Worm (Caenorhabditis elegans) whole organism, young adult: ENCODE results near the gene K01A2.4.

ENCODE experiments used
- B0261.1 ChIP-seq: sonication (generic microtip); optimal IDR thresholded peaks from 2 replicates; lab custom pipeline; 2016; ENCODE audit warnings: mild to moderate bottlenecking, missing genetic modification characterization, moderate library complexity, missing compliant biosample characterization
- F57C9.4 ChIP-seq: sonication (generic microtip); optimal IDR thresholded peaks from 2 replicates; lab custom pipeline; 2017; ENCODE audit warnings: mild to moderate bottlenecking, missing genetic modification characterization, missing compliant biosample characterization
- Y67H2A.10 ChIP-seq: fragments of 200-800 bp; sonication (Bioruptor generic); conservative IDR thresholded peaks from 2 replicates; pipeline ENCODE4 v1.3.6; 2022; ENCODE audit warnings: missing genetic modification reagents, missing genetic modification characterization, missing compliant biosample characterization
- ZK185.1 ChIP-seq: sonication (generic microtip); optimal IDR thresholded peaks from 2 replicates; lab custom pipeline; 2016; ENCODE audit warnings: mild to moderate bottlenecking, missing genetic modification characterization, missing compliant biosample characterization; ENCODE audit not compliant: poor library complexity, severe bottlenecking
- ama-1 ChIP-seq, 3 experiments: fragments of 150-350 bp in 1 of 3; sonication (generic microtip) in 2 of 3; optimal IDR thresholded peaks; 2 replicates each; lab custom pipeline; 2014 to 2018; ENCODE audit warnings: missing biosample characterization in 2 of 3, missing genetic modification characterization in 2 of 3, missing genetic modification reagents in 2 of 3
- ccch-3 ChIP-seq: fragments of 200-800 bp; sonication (Bioruptor generic); optimal IDR thresholded peaks from 2 replicates; lab custom pipeline; 2018; ENCODE audit warnings: mild to moderate bottlenecking, missing genetic modification characterization, missing compliant biosample characterization
- ceh-40 ChIP-seq: fragments of 200-800 bp; sonication (Bioruptor generic); IDR thresholded peaks from 2 replicates; pipeline ENCODE4 v1.3.6; 2022; ENCODE audit warnings: missing genetic modification characterization, missing compliant biosample characterization
- ceh-58 ChIP-seq: fragments of 200-800 bp; sonication (Bioruptor generic); IDR thresholded peaks from 2 replicates; pipeline ENCODE4 v1.3.6; 2022; ENCODE audit warnings: missing genetic modification characterization, missing compliant biosample characterization
- ceh-91 ChIP-seq: fragments of 200-800 bp; sonication (Bioruptor generic); IDR thresholded peaks from 2 replicates; pipeline ENCODE4 v1.3.6; 2022; ENCODE audit warnings: missing genetic modification reagents, missing genetic modification characterization, missing compliant biosample characterization
- dox-1 ChIP-seq: fragments of 200-800 bp; sonication (Bioruptor generic); IDR thresholded peaks from 2 replicates; pipeline ENCODE4 v1.3.6; 2022; ENCODE audit warnings: missing genetic modification reagents, missing genetic modification characterization, missing compliant biosample characterization
- egl-18 ChIP-seq: fragments of 200-800 bp; sonication (Bioruptor generic); IDR thresholded peaks from 2 replicates; pipeline ENCODE4 v1.3.6; 2022; ENCODE audit warnings: missing genetic modification reagents, missing genetic modification characterization, missing compliant biosample characterization
- ekl-4 ChIP-seq: fragments of 200-800 bp; sonication (Bioruptor generic); IDR thresholded peaks from 2 replicates; pipeline ENCODE4 v1.3.6; 2022; ENCODE audit warnings: missing genetic modification reagents, missing genetic modification characterization, missing compliant biosample characterization
- fkh-3 ChIP-seq: sonication (generic microtip); optimal IDR thresholded peaks from 2 replicates; lab custom pipeline; 2016; ENCODE audit warnings: mild to moderate bottlenecking, missing genetic modification characterization, missing compliant biosample characterization
- gei-17 ChIP-seq: fragments of 200-800 bp; sonication (Bioruptor generic); optimal IDR thresholded peaks from 2 replicates; lab custom pipeline; 2018; ENCODE audit warnings: mild to moderate bottlenecking, missing genetic modification characterization, missing compliant biosample characterization
- hmg-1.2 ChIP-seq: fragments of 200-800 bp; sonication (Bioruptor generic); IDR thresholded peaks from 2 replicates; pipeline ENCODE4 v1.3.6; 2022; ENCODE audit warnings: missing genetic modification reagents, missing genetic modification characterization, missing compliant biosample characterization
- let-526 ChIP-seq: fragments of 200-800 bp; sonication (Bioruptor generic); IDR thresholded peaks from 2 replicates; pipeline ENCODE4 v1.3.6; 2022; ENCODE audit warnings: missing genetic modification reagents, missing genetic modification characterization, missing compliant biosample characterization
- lin-26 ChIP-seq: fragments of 200-800 bp; sonication (Bioruptor generic); IDR thresholded peaks from 2 replicates; pipeline ENCODE4 v1.3.6; 2022; ENCODE audit warnings: missing genetic modification reagents, missing genetic modification characterization, missing compliant biosample characterization
- lsy-27 ChIP-seq: sonication (generic microtip); optimal IDR thresholded peaks from 2 replicates; lab custom pipeline; 2017; ENCODE audit warnings: missing genetic modification characterization, mild to moderate bottlenecking, missing compliant biosample characterization, antibody characterized with exemption, missing genotype, borderline replicate concordance; ENCODE audit not compliant: insufficient read depth
- madf-10 ChIP-seq: sonication (generic microtip); optimal IDR thresholded peaks from 2 replicates; lab custom pipeline; 2016; ENCODE audit warnings: mild to moderate bottlenecking, missing genetic modification characterization, missing compliant biosample characterization
- madf-6 ChIP-seq: fragments of 200-800 bp; sonication (Bioruptor generic); IDR thresholded peaks from 2 replicates; pipeline ENCODE4 v1.3.6; 2022; ENCODE audit warnings: missing genetic modification reagents, missing genetic modification characterization, missing compliant biosample characterization
- mcd-1 ChIP-seq: fragments of 200-800 bp; sonication (Bioruptor generic); IDR thresholded peaks from 2 replicates; pipeline ENCODE4 v1.3.6; 2022; ENCODE audit warnings: missing genetic modification reagents, missing genetic modification characterization, missing compliant biosample characterization
- mel-28 ChIP-seq: sonication (generic microtip); optimal IDR thresholded peaks from 2 replicates; lab custom pipeline; 2016; ENCODE audit warnings: borderline replicate concordance, mild to moderate bottlenecking, missing genetic modification characterization, missing compliant biosample characterization
- nhr-27 ChIP-seq: fragments of 200-800 bp; sonication (Bioruptor generic); optimal IDR thresholded peaks from 2 replicates; lab custom pipeline; 2018; ENCODE audit warnings: mild to moderate bottlenecking, missing genetic modification characterization, moderate library complexity, missing compliant biosample characterization
- nhr-80 ChIP-seq: sonication (generic microtip); optimal IDR thresholded peaks from 2 replicates; lab custom pipeline; 2016; ENCODE audit warnings: missing genetic modification characterization, missing compliant biosample characterization
- nhr-90 ChIP-seq: sonication (generic microtip); optimal IDR thresholded peaks from 2 replicates; lab custom pipeline; 2016; ENCODE audit warnings: missing genotype, mild to moderate bottlenecking, missing genetic modification characterization, missing compliant biosample characterization
- pbrm-1 ChIP-seq: fragments of 200-800 bp; sonication (Bioruptor generic); IDR thresholded peaks from 2 replicates; pipeline ENCODE4 v1.3.6; 2022; ENCODE audit warnings: missing genetic modification reagents, missing genetic modification characterization, missing compliant biosample characterization
- rec-8 ChIP-seq, 2 experiments: sonication (generic microtip); optimal IDR thresholded peaks; 2 replicates each; lab custom pipeline; 2016; ENCODE audit warnings: mild to moderate bottlenecking in 2 of 2, missing genetic modification characterization in 2 of 2, missing genetic modification reagents in 2 of 2, missing genotype in 2 of 2, missing biosample characterization in 1 of 2, missing compliant biosample characterization in 1 of 2, moderate library complexity in 1 of 2
- sea-2 ChIP-seq: fragments of 200-800 bp; sonication (Bioruptor generic); IDR thresholded peaks from 2 replicates; pipeline ENCODE4 v1.3.6; 2022; ENCODE audit warnings: missing genetic modification characterization, missing compliant biosample characterization
- snpc-3.4 ChIP-seq: sonication (generic microtip); optimal IDR thresholded peaks from 2 replicates; lab custom pipeline; 2017; ENCODE audit warnings: missing genetic modification characterization, mild to moderate bottlenecking, missing compliant biosample characterization, antibody characterized with exemption, moderate library complexity, missing genotype, missing genetic modification reagents
- snpc-4 ChIP-seq, 5 experiments: fragments of 150-350 bp in 1 of 5; sonication (generic microtip) in 4 of 5; optimal IDR thresholded peaks; 2 replicates each; lab custom pipeline; 2014 to 2018; ENCODE audit warnings: missing genetic modification characterization in 5 of 5, missing biosample characterization in 3 of 5, antibody characterized with exemption in 2 of 5, mild to moderate bottlenecking in 2 of 5, missing compliant biosample characterization in 2 of 5, missing genotype in 2 of 5, moderate library complexity in 2 of 5, missing genetic modification reagents in 1 of 5
- sptf-2 ChIP-seq: fragments of 200-800 bp; sonication (Bioruptor generic); optimal IDR thresholded peaks from 2 replicates; lab custom pipeline; 2018; ENCODE audit warnings: mild to moderate bottlenecking, missing genetic modification characterization, missing compliant biosample characterization
- ztf-26 ChIP-seq: sonication (generic microtip); optimal IDR thresholded peaks from 2 replicates; lab custom pipeline; 2017; ENCODE audit warnings: missing genetic modification characterization, missing compliant biosample characterization

K01A2.4 gene

ce11 chrII:334828-335227 is 27.6 kb downstream of the K01A2.4 start:
- TF ChIP-seq mcd-1 (GFP tag; lab: Robert Waterston, UW), result no peak

DNA sequence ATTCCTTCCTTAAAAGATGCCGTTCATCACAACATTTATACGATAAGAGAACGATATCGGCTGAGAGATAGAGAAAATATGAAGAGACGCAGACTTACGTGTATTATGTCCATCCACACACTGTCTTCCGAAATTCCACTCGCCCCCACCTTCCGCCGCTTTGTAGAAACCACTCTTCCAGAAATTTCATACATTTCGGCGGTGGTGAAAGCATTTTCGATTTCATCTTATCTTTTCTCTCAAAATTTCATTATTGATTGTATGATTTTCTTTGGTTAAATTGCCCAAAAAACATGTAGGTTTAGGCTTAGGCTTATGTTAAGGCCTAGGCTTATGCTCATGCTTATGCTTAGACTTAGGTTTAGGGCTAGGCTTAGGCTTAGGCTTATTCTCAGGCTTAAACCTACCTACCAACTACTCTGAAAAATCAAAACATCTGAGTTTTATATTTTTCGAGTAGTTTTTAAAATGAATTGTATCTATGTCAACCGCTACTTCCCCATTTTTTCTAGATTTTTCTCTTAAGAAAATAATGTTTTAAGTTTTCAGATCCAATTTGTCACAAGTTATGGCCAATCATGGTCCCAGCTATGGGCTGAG is 30.1 kb downstream of the K01A2.4 start, which contains the start of gene cpn-2:
Gene cpn-2, plus strand, starts transcription at position 550 of the 600 bp plus-strand sequence.
- TF ChIP-seq lin-26 (GFP tag; lab: Robert Waterston, UW) (no peak), pbrm-1 (GFP tag; lab: Robert Waterston, UW) (no peak), madf-6 (GFP tag; lab: Robert Waterston, UW) (no peak), let-526 (no peak), ama-1 (optimal IDR thresholded peaks at IDR 0.05; lab: Kevin White, UChicago) (no peak), ama-1 (GFP tag; optimal IDR thresholded peaks at IDR 0.05; lab: Kevin White, UChicago) (no peak), mcd-1 (GFP tag; lab: Robert Waterston, UW) (no peak), gei-17 (GFP tag; lab: Kevin White, UChicago) (no peak), sptf-2 (GFP tag; lab: Kevin White, UChicago) (no peak), lsy-27 (tag; lab: Kevin White, UChicago) (no peak), B0261.1 (tag; lab: Kevin White, UChicago) (no peak), ceh-58 (no peak), sea-2 (no peak), dox-1 (no peak), ccch-3 (GFP tag; lab: Kevin White, UChicago) (no peak), fkh-3 (tag; lab: Kevin White, UChicago) (no peak), egl-18 (GFP tag; lab: Robert Waterston, UW) (no peak)

DNA sequence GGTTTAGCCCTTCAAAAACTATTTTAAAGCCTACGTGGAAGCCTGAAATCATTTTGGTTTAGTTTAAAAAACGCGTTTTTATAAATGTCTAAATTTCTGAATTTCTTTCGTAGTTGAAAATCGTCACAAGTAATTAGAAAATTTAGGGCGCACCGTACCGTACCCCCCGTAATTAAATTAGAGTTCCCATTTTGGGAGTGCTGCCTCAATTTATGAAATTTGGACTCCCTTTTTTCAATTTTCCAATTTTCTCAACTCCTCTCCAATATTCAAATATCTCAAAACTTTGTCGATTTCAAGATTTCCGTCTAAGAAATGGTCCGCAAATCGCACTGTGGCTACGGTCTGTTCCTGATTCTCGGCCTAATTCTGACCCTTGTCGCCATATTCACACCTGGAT is 33.0 kb downstream of the K01A2.4 start, which contains the start of gene clc-31:
Gene clc-31, plus strand, starts transcription at position 301 of the 400 bp plus-strand sequence.
- no peak for TF ChIP-seq F57C9.4 (tag; lab: Kevin White, UChicago)
- TF ChIP-seq, all 124 proteins: peak for 0

ce11 chrII:340714-341113 is 33.5 kb downstream of the K01A2.4 start:
- TF ChIP-seq ekl-4 (no peak), ZK185.1 (no peak), ceh-40 (GFP tag; lab: Robert Waterston, UW) (no peak), ceh-58 (no peak), nhr-27 (tag; lab: Kevin White, UChicago) (no peak), nhr-80 (tag; lab: Kevin White, UChicago) (no peak), snpc-4 (GFP tag; optimal IDR thresholded peaks at IDR 0.05; lab: Kevin White, UChicago) (no peak), snpc-4 (tag; optimal IDR thresholded peaks at IDR 0.05; lab: Kevin White, UChicago) (no peak), snpc-3.4 (no peak), rec-8 (tag; optimal IDR thresholded peaks at IDR 0.05; lab: Kevin White, UChicago) (no peak), hmg-1.2 (GFP tag; lab: Robert Waterston, UW) (no peak), ztf-26 (tag; lab: Kevin White, UChicago) (no peak), mel-28 (tag; lab: Kevin White, UChicago) (no peak), nhr-90 (tag; lab: Kevin White, UChicago) (no peak), Y67H2A.10 (no peak), ceh-91 (GFP tag; lab: Robert Waterston, UW) (no peak), ccch-3 (GFP tag; lab: Kevin White, UChicago) (no peak), madf-10 (tag; lab: Kevin White, UChicago) (no peak), lsy-27 (tag; lab: Kevin White, UChicago) (no peak)
- TF ChIP-seq, all 124 proteins: peak for 0
